Fruit fly (Drosophila melanogaster) whole organism, embryonic: Measurements from ENCODE around the gene CG43339.

Experiments
- Ada2b ChIP-seq: fragments of 200-800 bp; sonication (Bioruptor generic); IDR thresholded peaks from 2 replicates; pipeline ENCODE4 v1.3.6; 2022; ENCODE audit warnings: missing biosample characterization, missing genetic modification characterization
- BEAF-32 ChIP-seq: fragments of 200-800 bp; sonication (Bioruptor generic); optimal IDR thresholded peaks from 3 replicates; lab custom pipeline; 2017; ENCODE audit warnings: missing biosample characterization, missing genetic modification characterization, mild to moderate bottlenecking, moderate library complexity, missing genetic modification reagents
- Blimp-1 ChIP-seq: fragments of 200-800 bp; sonication (Bioruptor generic); optimal IDR thresholded peaks from 3 replicates; lab custom pipeline; 2018; ENCODE audit warnings: missing biosample characterization, missing genetic modification characterization, mild to moderate bottlenecking, moderate library complexity, missing genetic modification reagents
- CG10321 ChIP-seq: fragments of 200-800 bp; sonication (Bioruptor generic); IDR thresholded peaks from 2 replicates; pipeline ENCODE4 v1.3.6; 2022; ENCODE audit warnings: missing biosample characterization, missing genetic modification characterization
- CG10462 ChIP-seq: fragments of 200-800 bp; sonication (Bioruptor generic); optimal IDR thresholded peaks from 2 replicates; lab custom pipeline; 2016; ENCODE audit warnings: missing biosample characterization, missing genetic modification characterization
- CG11085 ChIP-seq: fragments of 200-800 bp; sonication (Bioruptor generic); IDR thresholded peaks from 2 replicates; pipeline ENCODE4 v1.3.6; 2022; ENCODE audit warnings: missing biosample characterization, missing genetic modification characterization
- CG11723 ChIP-seq: fragments of 200-800 bp; sonication (Bioruptor generic); optimal IDR thresholded peaks from 2 replicates; lab custom pipeline; 2017; ENCODE audit warnings: missing biosample characterization, mild to moderate bottlenecking, missing genetic modification characterization
- CG12219 ChIP-seq: fragments of 200-800 bp; sonication (Bioruptor generic); optimal IDR thresholded peaks from 3 replicates; lab custom pipeline; 2018; ENCODE audit warnings: missing biosample characterization, mild to moderate bottlenecking, missing genetic modification characterization
- CG12299 ChIP-seq: fragments of 200-800 bp; sonication (Bioruptor generic); optimal IDR thresholded peaks from 2 replicates; lab custom pipeline; 2018; ENCODE audit warnings: missing biosample characterization, mild to moderate bottlenecking, missing genetic modification characterization
- CG12744 ChIP-seq: fragments of 200-800 bp; sonication (Bioruptor generic); optimal IDR thresholded peaks from 2 replicates; lab custom pipeline; 2016; ENCODE audit warnings: missing biosample characterization, missing genetic modification characterization
- CG1602 ChIP-seq: fragments of 200-800 bp; sonication (Bioruptor generic); optimal IDR thresholded peaks from 3 replicates; lab custom pipeline; 2016; ENCODE audit warnings: missing biosample characterization, missing genetic modification characterization
- CG17385 ChIP-seq: fragments of 200-800 bp; sonication (Bioruptor generic); optimal IDR thresholded peaks from 3 replicates; lab custom pipeline; 2018; ENCODE audit warnings: missing biosample characterization, mild to moderate bottlenecking, missing genetic modification characterization
- CG18476 ChIP-seq: fragments of 200-800 bp; sonication (Bioruptor generic); optimal IDR thresholded peaks from 2 replicates; lab custom pipeline; 2016; ENCODE audit warnings: missing biosample characterization, mild to moderate bottlenecking, missing genetic modification characterization
- CG18764 ChIP-seq: fragments of 200-800 bp; sonication (Bioruptor generic); optimal IDR thresholded peaks from 3 replicates; lab custom pipeline; 2016; ENCODE audit warnings: missing biosample characterization, missing genetic modification characterization
- CG2199 ChIP-seq: fragments of 200-800 bp; sonication (Bioruptor generic); IDR thresholded peaks from 3 replicates; pipeline ENCODE4 v1.3.6; 2022; ENCODE audit warnings: missing biosample characterization, missing genetic modification characterization
- CG2678 ChIP-seq: fragments of 200-800 bp; sonication (Bioruptor generic); optimal IDR thresholded peaks from 3 replicates; lab custom pipeline; 2019; ENCODE audit warnings: missing biosample characterization, mild to moderate bottlenecking, missing genetic modification characterization, moderate library complexity
- CG2889 ChIP-seq: fragments of 200-800 bp; sonication (Bioruptor generic); IDR thresholded peaks from 3 replicates; pipeline ENCODE4 v1.3.6; 2022; ENCODE audit warnings: missing biosample characterization, missing genetic modification characterization
- CG31388 ChIP-seq: fragments of 200-800 bp; sonication (Bioruptor generic); optimal IDR thresholded peaks from 2 replicates; lab custom pipeline; 2016; ENCODE audit warnings: missing biosample characterization, missing genetic modification characterization
- CG33557 ChIP-seq: fragments of 200-800 bp; sonication (Bioruptor generic); optimal IDR thresholded peaks from 2 replicates; lab custom pipeline; 2019; ENCODE audit warnings: missing biosample characterization, mild to moderate bottlenecking, missing genetic modification characterization, moderate library complexity
- CG5245 ChIP-seq: fragments of 200-800 bp; sonication (Bioruptor generic); optimal IDR thresholded peaks from 3 replicates; lab custom pipeline; 2016; ENCODE audit warnings: missing biosample characterization, missing genetic modification characterization
- CG6813 ChIP-seq: fragments of 200-800 bp; sonication (Bioruptor generic); optimal IDR thresholded peaks from 2 replicates; lab custom pipeline; 2017; ENCODE audit warnings: missing biosample characterization, missing genetic modification characterization, mild to moderate bottlenecking, moderate library complexity, missing genetic modification reagents
- CG9876 ChIP-seq: fragments of 200-800 bp; sonication (Bioruptor generic); optimal IDR thresholded peaks from 2 replicates; lab custom pipeline; 2016; ENCODE audit warnings: missing biosample characterization, missing genetic modification characterization
- Dfd ChIP-seq, 2 experiments: fragments of >200 bp; optimal IDR thresholded peaks; 2 replicates each; lab custom pipeline; 2017; ENCODE audit warnings: missing biosample characterization in 2 of 2, missing genetic modification characterization in 2 of 2
- Dip3 ChIP-seq: fragments of 200-800 bp; sonication (Bioruptor generic); optimal IDR thresholded peaks from 3 replicates; lab custom pipeline; 2016; ENCODE audit warnings: missing biosample characterization, missing genetic modification characterization
- Gug ChIP-seq: fragments of 200-800 bp; sonication (Bioruptor generic); IDR thresholded peaks from 4 replicates; pipeline ENCODE4 v1.3.6; 2022; ENCODE audit warnings: missing biosample characterization, missing genetic modification characterization
- H15 ChIP-seq: fragments of 200-800 bp; sonication (Bioruptor generic); IDR thresholded peaks from 3 replicates; pipeline ENCODE4 v1.3.6; 2022; ENCODE audit warnings: missing biosample characterization, missing genetic modification characterization
- Hey ChIP-seq: fragments of 200-800 bp; sonication (Bioruptor generic); optimal IDR thresholded peaks from 3 replicates; lab custom pipeline; 2018; ENCODE audit warnings: missing biosample characterization, mild to moderate bottlenecking, missing genetic modification characterization
- HmgD ChIP-seq: fragments of 200-800 bp; sonication (Bioruptor generic); optimal IDR thresholded peaks from 3 replicates; lab custom pipeline; 2016; ENCODE audit warnings: missing biosample characterization, missing genetic modification characterization
- Hmr ChIP-seq: fragments of 200-800 bp; sonication (Bioruptor generic); optimal IDR thresholded peaks from 3 replicates; lab custom pipeline; 2017; ENCODE audit warnings: mild to moderate bottlenecking, missing biosample characterization, missing genetic modification reagents, missing genetic modification characterization
- Med ChIP-seq: fragments of 200-800 bp; sonication (Bioruptor generic); peaks from one replicate; lab custom pipeline; 2016; ENCODE audit warnings: missing biosample characterization, missing genetic modification characterization, mild to moderate bottlenecking, inconsistent platforms, moderate library complexity
- Mes4 ChIP-seq: fragments of 200-800 bp; sonication (Bioruptor generic); optimal IDR thresholded peaks from 2 replicates; lab custom pipeline; 2016; ENCODE audit warnings: missing biosample characterization, missing genetic modification characterization
- Oaz ChIP-seq: fragments of 200-800 bp; sonication (Bioruptor generic); IDR thresholded peaks from 2 replicates; pipeline ENCODE4 v1.3.6; 2022; ENCODE audit warnings: missing biosample characterization, missing genetic modification characterization
- Poxn ChIP-seq: fragments of 200-800 bp; sonication (Bioruptor generic); IDR thresholded peaks from 2 replicates; pipeline ENCODE4 v1.3.6; 2022; ENCODE audit warnings: missing biosample characterization, missing genetic modification characterization
- Sox100B ChIP-seq: fragments of 200-800 bp; sonication (Bioruptor generic); optimal IDR thresholded peaks from 3 replicates; lab custom pipeline; 2018; ENCODE audit warnings: missing biosample characterization, mild to moderate bottlenecking, missing genetic modification characterization
- Stat92E ChIP-seq, 3 experiments: fragments of >200 bp in 2 of 3; fragments of 200-800 bp in 1 of 3; sonication (Bioruptor generic) in 1 of 3; optimal IDR thresholded peaks; 2 replicates each; lab custom pipeline; 2017 to 2019; ENCODE audit warnings: missing biosample characterization in 3 of 3, missing genetic modification characterization in 3 of 3, mild to moderate bottlenecking in 1 of 3, moderate library complexity in 1 of 3
- TFAM ChIP-seq: fragments of 200-800 bp; sonication (Bioruptor generic); optimal IDR thresholded peaks from 2 replicates; lab custom pipeline; 2017; ENCODE audit warnings: missing biosample characterization, missing genetic modification characterization, inconsistent platforms
- Taf1 ChIP-seq: fragments of 200-800 bp; sonication (Bioruptor generic); IDR thresholded peaks from 2 replicates; pipeline ENCODE4 v1.3.6; 2022; ENCODE audit warnings: missing biosample characterization, missing genetic modification characterization
- Usf ChIP-seq: fragments of 200-800 bp; sonication (Bioruptor generic); optimal IDR thresholded peaks from 2 replicates; lab custom pipeline; 2017; ENCODE audit warnings: missing genotype, missing biosample characterization, missing genetic modification characterization
- az2 ChIP-seq: fragments of 200-800 bp; sonication (Bioruptor generic); optimal IDR thresholded peaks from 3 replicates; lab custom pipeline; 2016; ENCODE audit warnings: missing biosample characterization, missing genetic modification characterization
- cad ChIP-seq: fragments of >200 bp; optimal IDR thresholded peaks from 2 replicates; lab custom pipeline; 2017; ENCODE audit warnings: missing biosample characterization, missing genetic modification characterization
- da ChIP-seq: fragments of 200-800 bp; sonication (Bioruptor generic); optimal IDR thresholded peaks from 2 replicates; lab custom pipeline; 2016; ENCODE audit warnings: missing biosample characterization, missing genetic modification characterization
- kni ChIP-seq: fragments of 200-800 bp; sonication (Bioruptor generic); optimal IDR thresholded peaks from 3 replicates; lab custom pipeline; 2017; ENCODE audit warnings: mild to moderate bottlenecking, missing biosample characterization, missing genetic modification reagents, missing genetic modification characterization
- knrl ChIP-seq: fragments of 200-800 bp; sonication (Bioruptor generic); IDR thresholded peaks from 3 replicates; pipeline ENCODE4 v1.3.6; 2022; ENCODE audit warnings: missing biosample characterization, missing genetic modification characterization; ENCODE audit not compliant: partially characterized antibody
- onecut ChIP-seq: fragments of 200-800 bp; sonication (Bioruptor generic); IDR thresholded peaks from 2 replicates; pipeline ENCODE4 v1.3.6; 2022; ENCODE audit warnings: missing biosample characterization, missing genetic modification characterization
- pnt ChIP-seq: fragments of 200-800 bp; sonication (Bioruptor generic); optimal IDR thresholded peaks from 3 replicates; lab custom pipeline; 2016; ENCODE audit warnings: missing biosample characterization, missing genetic modification characterization
- salm ChIP-seq: fragments of 200-800 bp; sonication (Bioruptor generic); optimal IDR thresholded peaks from 2 replicates; lab custom pipeline; 2018; ENCODE audit warnings: missing biosample characterization, mild to moderate bottlenecking, missing genetic modification characterization
- sd ChIP-seq: fragments of 200-800 bp; sonication (Bioruptor generic); optimal IDR thresholded peaks from 3 replicates; lab custom pipeline; 2018; ENCODE audit warnings: missing biosample characterization, mild to moderate bottlenecking, missing genetic modification characterization, moderate library complexity
- sens ChIP-seq: fragments of 200-800 bp; sonication (Bioruptor generic); peaks from one replicate; lab custom pipeline; 2016; ENCODE audit warnings: missing biosample characterization, missing genetic modification characterization
- tgo ChIP-seq: fragments of 200-800 bp; sonication (Bioruptor generic); IDR thresholded peaks from 3 replicates; pipeline ENCODE4 v1.3.6; 2022; ENCODE audit warnings: missing biosample characterization, missing genetic modification characterization

CG43339 gene

DNA sequence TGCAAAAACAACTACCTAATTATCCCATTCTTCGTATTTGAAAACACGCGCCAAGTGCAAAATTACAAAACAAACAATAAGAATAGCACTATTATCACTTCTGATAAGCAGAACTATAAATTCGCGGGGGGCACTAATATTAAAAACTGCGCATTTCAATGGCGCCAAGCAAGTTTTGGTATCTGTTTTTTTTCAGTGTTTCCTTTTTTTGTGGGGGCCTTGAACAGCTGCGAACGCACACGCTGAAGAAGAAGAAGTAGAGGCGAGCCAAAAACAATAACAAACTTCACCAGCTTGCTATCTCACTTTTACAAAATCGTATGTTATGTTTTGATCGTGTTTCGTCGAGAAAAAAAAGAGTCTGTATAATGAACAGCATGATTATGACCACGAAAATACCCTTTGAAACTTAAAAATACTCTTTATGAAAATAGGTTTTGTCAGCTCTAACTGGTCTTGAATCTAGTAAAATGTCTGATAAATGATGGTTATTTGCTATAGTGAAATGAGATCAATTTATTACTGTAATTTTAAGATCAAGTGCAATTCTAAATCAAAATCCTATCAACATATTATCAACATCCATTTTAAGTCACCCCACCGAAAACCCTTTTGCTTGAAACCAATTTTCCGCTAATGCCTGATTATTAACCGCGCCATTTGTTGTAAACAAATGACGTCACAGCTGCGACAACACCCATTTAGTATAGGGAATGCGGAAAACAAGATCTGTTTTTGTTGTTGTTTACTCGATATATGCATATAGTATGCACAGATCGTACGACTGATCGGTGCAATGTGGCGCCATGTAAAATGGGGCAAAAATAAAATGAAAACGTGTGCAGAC lies 21.0 kb upstream of the CG43339 start (continued):
- TF ChIP-seq kni (GFP tag; lab: Kevin White, UChicago) (no peak), Dip3 (GFP tag; lab: Kevin White, UChicago) (peak; percentile 61), Mes4 (GFP tag; lab: Kevin White, UChicago) (peak; percentile 14), CG5245 (GFP tag; lab: Kevin White, UChicago) (no peak), Usf (no peak), da (GFP tag; lab: Kevin White, UChicago) (no peak), H15 (GFP tag; lab: Robert Waterston, UW) (peak; percentile 68; the same call in 2 of the 3 replicates), Hmr (GFP tag; lab: Kevin White, UChicago) (peak; percentile 63), HmgD (GFP tag; lab: Kevin White, UChicago) (no peak), Hey (no peak), Med (GFP tag; lab: Kevin White, UChicago) (peak; percentile 95), CG2678 (tag; lab: Kevin White, UChicago) (peak; percentile 46), Gug (GFP tag; lab: Robert Waterston, UW) (peak; percentile 66; the same call in 3 of the 4 replicates), CG10321 (GFP tag; lab: Robert Waterston, UW) (peak; percentile 45; the same call in 1 of the 2 replicates), tgo (GFP tag; lab: Robert Waterston, UW) (peak; percentile 67), CG2199 (GFP tag; lab: Robert Waterston, UW) (peak; percentile 74; the same call in 2 of the 3 replicates), CG31388 (GFP tag; lab: Kevin White, UChicago) (peak; percentile 35), CG6813 (GFP tag; lab: Kevin White, UChicago) (peak; percentile 44), Oaz (no peak), Poxn (no peak), CG10462 (GFP tag; lab: Kevin White, UChicago) (no peak), Stat92E (GFP tag; optimal IDR thresholded peaks at IDR 0.05; lab: Kevin White, UChicago) (no peak), BEAF-32 (GFP tag; lab: Kevin White, UChicago) (no peak), pnt (GFP tag; lab: Kevin White, UChicago) (peak; percentile 38), CG12219 (peak; percentile 58), CG1602 (peak; percentile 39), CG12299 (tag; lab: Kevin White, UChicago) (peak; percentile 31), CG11085 (GFP tag; lab: Robert Waterston, UW) (0 out of 2 replicates have a peak, but pooled peaks have one; percentile 38), sd (tag; lab: Kevin White, UChicago) (peak; percentile 80), knrl (peak; percentile 32; the same call in 1 of the 3 replicates), CG9876 (GFP tag; lab: Kevin White, UChicago) (peak; percentile 48), Blimp-1 (GFP tag; lab: Kevin White, UChicago) (peak; percentile 48), Dfd (GFP tag; optimal IDR thresholded peaks at IDR 0.05; lab: Kevin White, UChicago) (no peak), CG12744 (GFP tag; lab: Kevin White, UChicago) (peak; percentile 42), CG11723 (GFP tag; lab: Kevin White, UChicago) (peak; percentile 51), Taf1 (GFP tag; lab: Robert Waterston, UW) (no peak), cad (GFP tag; lab: Kevin White, UChicago) (no peak), onecut (GFP tag; lab: Robert Waterston, UW) (peak; percentile 24; the same call in 1 of the 2 replicates), CG2889 (GFP tag; lab: Robert Waterston, UW) (peak; percentile 63; the same call in 1 of the 3 replicates), Sox100B (GFP tag; lab: Kevin White, UChicago) (peak; percentile 28), CG17385 (GFP tag; lab: Kevin White, UChicago) (peak; percentile 97), TFAM (GFP tag; lab: Kevin White, UChicago) (peak; percentile 10), az2 (GFP tag; lab: Kevin White, UChicago) (peak; percentile 44), CG18476 (GFP tag; lab: Kevin White, UChicago) (peak; percentile 15), Ada2b (GFP tag; lab: Robert Waterston, UW) (peak; percentile 67; the same call in 1 of the 2 replicates), salm (peak; percentile 3), CG33557 (peak; percentile 17), sens (GFP tag; lab: Kevin White, UChicago) (peak; percentile 93), CG18764 (GFP tag; lab: Kevin White, UChicago) (peak; percentile 63)
